Fruit fly (Drosophila melanogaster) whole organism, embryonic: ENCODE results near the gene CG7963.

Experiments
- ATbp ChIP-seq: fragments of 200-800 bp; sonication (Bioruptor generic); optimal IDR thresholded peaks from 2 replicates; lab custom pipeline; 2017; ENCODE audit warnings: missing biosample characterization, mild to moderate bottlenecking, missing genetic modification characterization, missing genetic modification reagents
- B-H1 ChIP-seq: fragments of 200-800 bp; sonication (Bioruptor generic); IDR thresholded peaks from 3 replicates; pipeline ENCODE4 v1.3.6; 2022; ENCODE audit warnings: missing biosample characterization, missing genetic modification characterization
- CG10274 ChIP-seq: fragments of 200-800 bp; sonication (Bioruptor generic); optimal IDR thresholded peaks from 3 replicates; lab custom pipeline; 2017; ENCODE audit warnings: missing biosample characterization, mild to moderate bottlenecking, missing genetic modification characterization
- CG11560 ChIP-seq: fragments of 200-800 bp; sonication (Bioruptor generic); IDR thresholded peaks from 3 replicates; pipeline ENCODE4 v1.3.6; 2022; ENCODE audit warnings: missing biosample characterization, missing genetic modification characterization
- CG11695 ChIP-seq: fragments of 200-800 bp; sonication (Bioruptor generic); IDR thresholded peaks from 3 replicates; pipeline ENCODE4 v1.3.6; 2022; ENCODE audit warnings: missing biosample characterization, missing genetic modification characterization
- CG14050 ChIP-seq: fragments of 200-800 bp; sonication (Bioruptor generic); IDR thresholded peaks from 3 replicates; pipeline ENCODE4 v1.3.6; 2022; ENCODE audit warnings: missing biosample characterization, missing genetic modification characterization
- CG14441 ChIP-seq: fragments of 200-800 bp; sonication (Bioruptor generic); IDR thresholded peaks from 2 replicates; pipeline ENCODE4 v1.3.6; 2022; ENCODE audit warnings: missing biosample characterization, missing genetic modification characterization
- CG15696 ChIP-seq: fragments of 200-800 bp; sonication (Bioruptor generic); optimal IDR thresholded peaks from 2 replicates; lab custom pipeline; 2019; ENCODE audit warnings: missing biosample characterization, mild to moderate bottlenecking, missing genetic modification characterization, moderate library complexity
- CG16813 ChIP-seq: fragments of 200-800 bp; sonication (Bioruptor generic); IDR thresholded peaks from 3 replicates; pipeline ENCODE4 v1.3.6; 2022; ENCODE audit warnings: missing biosample characterization, missing genetic modification characterization; ENCODE audit not compliant: partially characterized antibody
- CG17612 ChIP-seq: fragments of 200-800 bp; sonication (Bioruptor generic); IDR thresholded peaks from 2 replicates; pipeline ENCODE4 v1.3.6; 2022; ENCODE audit warnings: missing biosample characterization, missing genetic modification characterization
- CG18011 ChIP-seq: fragments of 200-800 bp; sonication (Bioruptor generic); optimal IDR thresholded peaks from 2 replicates; lab custom pipeline; 2017; ENCODE audit warnings: missing biosample characterization, missing genetic modification characterization, mild to moderate bottlenecking, moderate library complexity, missing genotype
- CG2889 ChIP-seq: fragments of 200-800 bp; sonication (Bioruptor generic); IDR thresholded peaks from 3 replicates; pipeline ENCODE4 v1.3.6; 2022; ENCODE audit warnings: missing biosample characterization, missing genetic modification characterization
- CG30431 ChIP-seq: fragments of 200-800 bp; sonication (Bioruptor generic); optimal IDR thresholded peaks from 2 replicates; lab custom pipeline; 2017; ENCODE audit warnings: missing biosample characterization, missing genetic modification characterization
- CG31365 ChIP-seq: fragments of 200-800 bp; sonication (Bioruptor generic); optimal IDR thresholded peaks from 2 replicates; lab custom pipeline; 2018; ENCODE audit warnings: missing biosample characterization, mild to moderate bottlenecking, missing genetic modification characterization
- CG31441 ChIP-seq: fragments of 200-800 bp; sonication (Bioruptor generic); IDR thresholded peaks from 2 replicates; pipeline ENCODE4 v1.3.6; 2022; ENCODE audit warnings: missing biosample characterization, missing genetic modification characterization
- CG3163 ChIP-seq: fragments of 200-800 bp; sonication (Bioruptor generic); optimal IDR thresholded peaks from 3 replicates; lab custom pipeline; 2016; ENCODE audit warnings: missing biosample characterization, missing genetic modification characterization
- CG32532 ChIP-seq: fragments of 200-800 bp; sonication (Bioruptor generic); IDR thresholded peaks from 2 replicates; pipeline ENCODE4 v1.3.6; 2022; ENCODE audit warnings: missing biosample characterization, missing genetic modification characterization
- CG4328 ChIP-seq: fragments of 200-800 bp; sonication (Bioruptor generic); optimal IDR thresholded peaks from 3 replicates; lab custom pipeline; 2017; ENCODE audit warnings: missing biosample characterization, missing genetic modification reagents, missing genetic modification characterization
- CG4360 ChIP-seq: fragments of 200-800 bp; sonication (Bioruptor generic); IDR thresholded peaks from 2 replicates; pipeline ENCODE4 v1.3.6; 2022; ENCODE audit warnings: missing biosample characterization, missing genetic modification characterization
- CG6272 ChIP-seq: fragments of 200-800 bp; sonication (Bioruptor generic); IDR thresholded peaks from 2 replicates; pipeline ENCODE4 v1.3.6; 2022; ENCODE audit warnings: missing biosample characterization, missing genetic modification characterization
- CG6791 ChIP-seq: fragments of 200-800 bp; sonication (Bioruptor generic); IDR thresholded peaks from 3 replicates; pipeline ENCODE4 v1.3.6; 2022; ENCODE audit warnings: missing biosample characterization, missing genetic modification characterization; ENCODE audit not compliant: partially characterized antibody
- CG7357 ChIP-seq: fragments of 200-800 bp; sonication (Bioruptor generic); IDR thresholded peaks from 3 replicates; pipeline ENCODE4 v1.3.6; 2022; ENCODE audit warnings: missing biosample characterization, missing genetic modification characterization
- CG7556 ChIP-seq: fragments of 200-800 bp; sonication (Bioruptor generic); optimal IDR thresholded peaks from 2 replicates; lab custom pipeline; 2017; ENCODE audit warnings: missing biosample characterization, mild to moderate bottlenecking, missing genetic modification characterization
- CG8281 ChIP-seq: fragments of 200-800 bp; sonication (Bioruptor generic); optimal IDR thresholded peaks from 2 replicates; lab custom pipeline; 2018; ENCODE audit warnings: missing biosample characterization, mild to moderate bottlenecking, missing genetic modification characterization, moderate library complexity
- CG8290 ChIP-seq, 3 experiments: fragments of 200-800 bp; sonication (Bioruptor generic); optimal IDR thresholded peaks; 2 replicates each; lab custom pipeline; 2016 to 2019; ENCODE audit warnings: missing biosample characterization in 3 of 3, missing genetic modification characterization in 3 of 3, mild to moderate bottlenecking in 2 of 3, moderate library complexity in 1 of 3
- CG8924 ChIP-seq: fragments of 200-800 bp; optimal IDR thresholded peaks from 3 replicates; lab custom pipeline; 2019; ENCODE audit warnings: missing biosample characterization, mild to moderate bottlenecking, missing genetic modification characterization, moderate library complexity
- CG9609 ChIP-seq: fragments of 200-800 bp; sonication (Bioruptor generic); optimal IDR thresholded peaks from 3 replicates; lab custom pipeline; 2016; ENCODE audit warnings: missing biosample characterization, missing genetic modification characterization
- CG9817 ChIP-seq: fragments of 200-800 bp; sonication (Bioruptor generic); optimal IDR thresholded peaks from 2 replicates; lab custom pipeline; 2018; ENCODE audit warnings: missing biosample characterization, mild to moderate bottlenecking, missing genetic modification characterization, moderate library complexity
- Elba2 ChIP-seq: fragments of 200-800 bp; sonication (Bioruptor generic); optimal IDR thresholded peaks from 3 replicates; lab custom pipeline; 2016; ENCODE audit warnings: missing biosample characterization, missing genetic modification characterization
- Fer2 ChIP-seq: fragments of 200-800 bp; sonication (Bioruptor generic); optimal IDR thresholded peaks from 2 replicates; lab custom pipeline; 2018; ENCODE audit warnings: missing biosample characterization, mild to moderate bottlenecking, missing genetic modification characterization, moderate library complexity
- Jarid2 ChIP-seq: fragments of 200-800 bp; sonication (Bioruptor generic); optimal IDR thresholded peaks from 3 replicates; lab custom pipeline; 2017; ENCODE audit warnings: mild to moderate bottlenecking, missing biosample characterization, missing genetic modification reagents, missing genetic modification characterization
- Poxn ChIP-seq: fragments of 200-800 bp; sonication (Bioruptor generic); IDR thresholded peaks from 2 replicates; pipeline ENCODE4 v1.3.6; 2022; ENCODE audit warnings: missing biosample characterization, missing genetic modification characterization
- Sin3A ChIP-seq: fragments of >200 bp; optimal IDR thresholded peaks from 2 replicates; lab custom pipeline; 2018
- Vsx1 ChIP-seq: fragments of 200-800 bp; sonication (Bioruptor generic); optimal IDR thresholded peaks from 2 replicates; lab custom pipeline; 2017; ENCODE audit warnings: missing biosample characterization, mild to moderate bottlenecking, missing genetic modification characterization, missing genetic modification reagents
- YL-1 ChIP-seq: fragments of 200-800 bp; sonication (Bioruptor generic); optimal IDR thresholded peaks from 3 replicates; lab custom pipeline; 2017; ENCODE audit warnings: missing biosample characterization, mild to moderate bottlenecking, missing genetic modification characterization
- ara ChIP-seq: fragments of 200-800 bp; sonication (Bioruptor generic); IDR thresholded peaks from 2 replicates; pipeline ENCODE4 v1.3.6; 2022; ENCODE audit warnings: missing biosample characterization, missing genetic modification characterization
- bab2 ChIP-seq: fragments of 200-800 bp; sonication (Bioruptor generic); optimal IDR thresholded peaks from 2 replicates; lab custom pipeline; 2016; ENCODE audit warnings: missing biosample characterization, missing genetic modification characterization
- cato ChIP-seq: fragments of 200-800 bp; sonication (Bioruptor generic); optimal IDR thresholded peaks from 2 replicates; lab custom pipeline; 2016; ENCODE audit warnings: missing biosample characterization, missing genetic modification characterization, borderline replicate concordance
- dm ChIP-seq: fragments of 200-800 bp; sonication (Bioruptor generic); optimal IDR thresholded peaks from 3 replicates; lab custom pipeline; 2016; ENCODE audit warnings: missing biosample characterization, missing genetic modification characterization
- dpn ChIP-seq, 2 experiments: fragments of 200-800 bp; sonication (Bioruptor generic); optimal IDR thresholded peaks; 3 replicates each; lab custom pipeline; 2016; ENCODE audit warnings: missing biosample characterization in 2 of 2, missing genetic modification characterization in 2 of 2
- en ChIP-seq: fragments of 200-800 bp; sonication (Bioruptor generic); optimal IDR thresholded peaks from 2 replicates; lab custom pipeline; 2016; ENCODE audit warnings: missing biosample characterization, missing genetic modification characterization
- ewg ChIP-seq: fragments of 200-800 bp; sonication (Bioruptor generic); optimal IDR thresholded peaks from 3 replicates; lab custom pipeline; 2017; ENCODE audit warnings: mild to moderate bottlenecking, missing biosample characterization, missing genetic modification reagents, missing genetic modification characterization
- grn ChIP-seq: fragments of 200-800 bp; sonication (Bioruptor generic); optimal IDR thresholded peaks from 3 replicates; lab custom pipeline; 2017; ENCODE audit warnings: missing biosample characterization, missing genetic modification characterization
- jing ChIP-seq: fragments of 200-800 bp; sonication (Bioruptor generic); optimal IDR thresholded peaks from 2 replicates; lab custom pipeline; 2018; ENCODE audit warnings: missing biosample characterization, mild to moderate bottlenecking, missing genetic modification characterization
- jumu ChIP-seq: fragments of 200-800 bp; sonication (Bioruptor generic); optimal IDR thresholded peaks from 3 replicates; lab custom pipeline; 2016; ENCODE audit warnings: missing biosample characterization, missing genetic modification characterization
- kay ChIP-seq: fragments of 200-800 bp; sonication (Bioruptor generic); optimal IDR thresholded peaks from 2 replicates; lab custom pipeline; 2016; ENCODE audit warnings: missing biosample characterization, missing genetic modification characterization
- kni ChIP-seq: fragments of 200-800 bp; sonication (Bioruptor generic); optimal IDR thresholded peaks from 3 replicates; lab custom pipeline; 2017; ENCODE audit warnings: mild to moderate bottlenecking, missing biosample characterization, missing genetic modification reagents, missing genetic modification characterization
- luna ChIP-seq: fragments of 200-800 bp; sonication (Bioruptor generic); optimal IDR thresholded peaks from 2 replicates; lab custom pipeline; 2016; ENCODE audit warnings: missing biosample characterization, missing genetic modification characterization
- scrt ChIP-seq: fragments of 200-800 bp; sonication (Bioruptor generic); optimal IDR thresholded peaks from 2 replicates; lab custom pipeline; 2018; ENCODE audit warnings: missing biosample characterization, mild to moderate bottlenecking, missing genetic modification characterization, moderate library complexity
- tap ChIP-seq: fragments of 200-800 bp; optimal IDR thresholded peaks from 3 replicates; lab custom pipeline; 2019; ENCODE audit warnings: missing biosample characterization, mild to moderate bottlenecking, missing genetic modification characterization, moderate library complexity
- zfh1 ChIP-seq: fragments of 200-800 bp; sonication (Bioruptor generic); IDR thresholded peaks from 3 replicates; pipeline ENCODE4 v1.3.6; 2022; ENCODE audit warnings: missing biosample characterization, missing genetic modification characterization

CG7963 gene

DNA sequence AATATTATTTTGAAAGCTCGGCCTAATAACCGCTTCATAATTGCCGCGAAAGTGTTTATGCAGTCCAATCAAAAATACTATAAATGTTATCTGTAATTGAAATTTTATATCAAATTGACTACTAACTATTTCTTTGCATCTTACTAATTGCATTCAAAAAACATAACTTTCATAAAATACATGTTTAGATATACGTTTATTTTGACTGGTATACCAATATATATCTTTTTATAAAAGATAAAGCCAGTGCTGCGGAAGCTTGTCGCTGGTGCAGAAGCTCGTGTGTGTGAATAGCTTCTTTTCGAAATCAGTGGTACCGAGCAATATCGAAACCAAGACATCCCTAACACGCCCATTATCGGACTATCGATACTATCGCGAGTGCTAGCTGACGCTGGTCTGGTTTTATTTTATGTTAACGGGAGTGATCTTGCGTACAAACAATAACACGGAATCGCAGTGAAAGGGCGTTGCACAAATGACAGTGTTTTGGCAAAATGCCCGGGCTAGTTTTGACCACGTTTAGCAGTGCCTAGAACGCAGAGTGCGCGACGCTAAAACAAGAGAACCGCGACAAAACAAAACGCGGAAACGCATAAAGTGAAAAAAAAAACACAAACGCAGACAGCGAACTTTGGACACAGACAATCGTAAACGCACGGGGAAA, 13.0 kb upstream of the CG7963 start, which contains the start of gene Atg13 (continued):
- TF ChIP-seq CG17612 (GFP tag; lab: Robert Waterston, UW) = no peak
- no peak for TF ChIP-seq kay
- no peak for TF ChIP-seq CG30431
- no peak for TF ChIP-seq CG11695 (GFP tag; lab: Robert Waterston, UW)
- TF ChIP-seq Vsx1 (GFP tag; lab: Kevin White, UChicago) = no peak
- TF ChIP-seq Jarid2 (GFP tag; lab: Kevin White, UChicago) = no peak
- no peak for TF ChIP-seq kni (GFP tag; lab: Kevin White, UChicago)
- no peak for TF ChIP-seq tap (tag; lab: Kevin White, UChicago)
- TF ChIP-seq Elba2 = no peak
- no peak for TF ChIP-seq cato (GFP tag; lab: Kevin White, UChicago)
- no peak for TF ChIP-seq CG31441 (GFP tag; lab: Robert Waterston, UW)
- TF ChIP-seq Sin3A (lab: Kevin White, UChicago) = peak; percentile 92
- no peak for TF ChIP-seq en (GFP tag; lab: Kevin White, UChicago)
- peak; percentile 83 for TF ChIP-seq CG16813 (GFP tag; lab: Robert Waterston, UW)
- TF ChIP-seq dm (GFP tag; lab: Kevin White, UChicago) = no peak
- no peak for TF ChIP-seq CG3163 (GFP tag; lab: Kevin White, UChicago)
- TF ChIP-seq CG4328 (GFP tag; lab: Kevin White, UChicago) = no peak
- TF ChIP-seq grn = no peak
- no peak for TF ChIP-seq CG8281
- peak; percentile 2 for TF ChIP-seq bab2 (GFP tag; lab: Kevin White, UChicago)
- peak; percentile 49 for TF ChIP-seq CG9817 (tag; lab: Kevin White, UChicago)
- no peak for TF ChIP-seq jumu (GFP tag; lab: Kevin White, UChicago)
- no peak for TF ChIP-seq CG31365 (tag; lab: Kevin White, UChicago)
- peak; percentile 29 for TF ChIP-seq CG15696
- no peak for TF ChIP-seq CG32532
- no peak for TF ChIP-seq Poxn (GFP tag; lab: Robert Waterston, UW)
- TF ChIP-seq dpn (GFP tag; optimal IDR thresholded peaks at IDR 0.05; lab: Kevin White, UChicago) = peak in 1 of 2 experiments; percentile 16
- no peak for TF ChIP-seq zfh1 (GFP tag; lab: Robert Waterston, UW)
- TF ChIP-seq CG6791 (GFP tag; lab: Robert Waterston, UW) = peak; percentile 91
- no peak for TF ChIP-seq CG7556 (GFP tag; lab: Kevin White, UChicago)
- no peak for TF ChIP-seq CG11560 (tag; lab: Robert Waterston, UW)
- TF ChIP-seq CG4360 = no peak
- peak; percentile 33 for TF ChIP-seq YL-1 (GFP tag; lab: Kevin White, UChicago)
- no peak for TF ChIP-seq CG14441 (GFP tag; lab: Robert Waterston, UW)
- TF ChIP-seq luna (GFP tag; lab: Kevin White, UChicago) = no peak
- TF ChIP-seq ATbp (GFP tag; lab: Kevin White, UChicago) = no peak
- no peak for TF ChIP-seq Fer2 (tag; lab: Kevin White, UChicago)
- peak; percentile 93 for TF ChIP-seq CG7357 (GFP tag; lab: Robert Waterston, UW)
- TF ChIP-seq CG8924 (tag; lab: Kevin White, UChicago) = peak; percentile 54
- no peak; the same call in 1 of the 2 replicates for TF ChIP-seq CG6272
- TF ChIP-seq jing (GFP tag; lab: Kevin White, UChicago) = no peak
- no peak for TF ChIP-seq ewg
- no peak for TF ChIP-seq ara
- TF ChIP-seq CG14050 (GFP tag; lab: Robert Waterston, UW) = no peak
- TF ChIP-seq CG10274 (GFP tag; lab: Kevin White, UChicago) = no peak
- peak; percentile 40 for TF ChIP-seq CG8290 (GFP tag; optimal IDR thresholded peaks at IDR 0.05; lab: Kevin White, UChicago)
- TF ChIP-seq CG8290 (tag; optimal IDR thresholded peaks at IDR 0.05; lab: Kevin White, UChicago) = peak in 1 of 2 experiments; percentile 23
- peak; percentile 8 for TF ChIP-seq CG9609 (GFP tag; lab: Kevin White, UChicago)
- TF ChIP-seq scrt = no peak
- no peak for TF ChIP-seq B-H1 (GFP tag; lab: Robert Waterston, UW)
- no peak for TF ChIP-seq CG18011 (GFP tag; lab: Kevin White, UChicago)
- TF ChIP-seq CG2889 (GFP tag; lab: Robert Waterston, UW) = no peak
